Worm (Caenorhabditis elegans) whole organism, L4 larva: ENCODE measurements around the gene ddi-1.

Experiments
- F49E8.2 ChIP-seq: sonication (generic microtip); optimal IDR thresholded peaks from 2 replicates; lab custom pipeline; 2016; ENCODE audit warnings: missing compliant biosample characterization, mild to moderate bottlenecking, missing genetic modification characterization, borderline replicate concordance
- ama-1 ChIP-seq: fragments of 150-350 bp; optimal IDR thresholded peaks from 2 replicates; lab custom pipeline; 2014; ENCODE audit warnings: inconsistent platforms, mixed read lengths
- fkh-10 ChIP-seq: fragments of 150-350 bp; optimal IDR thresholded peaks from 2 replicates; lab custom pipeline; 2014; ENCODE audit warnings: missing biosample characterization, missing genetic modification reagents, missing genetic modification characterization
- jun-1 ChIP-seq: fragments of 150-350 bp; optimal IDR thresholded peaks from 2 replicates; lab custom pipeline; 2014; ENCODE audit warnings: missing biosample characterization, missing genetic modification reagents, missing genetic modification characterization
- nhr-25 ChIP-seq: sonication (generic microtip); optimal IDR thresholded peaks from 2 replicates; lab custom pipeline; 2017; ENCODE audit warnings: missing genetic modification characterization, mild to moderate bottlenecking, missing compliant biosample characterization, antibody characterized with exemption, moderate library complexity, borderline replicate concordance; ENCODE audit not compliant: insufficient read depth
- nhr-77 ChIP-seq: fragments of 150-350 bp; optimal IDR thresholded peaks from 2 replicates; lab custom pipeline; 2014; ENCODE audit warnings: missing biosample characterization, missing genetic modification characterization

DNA sequence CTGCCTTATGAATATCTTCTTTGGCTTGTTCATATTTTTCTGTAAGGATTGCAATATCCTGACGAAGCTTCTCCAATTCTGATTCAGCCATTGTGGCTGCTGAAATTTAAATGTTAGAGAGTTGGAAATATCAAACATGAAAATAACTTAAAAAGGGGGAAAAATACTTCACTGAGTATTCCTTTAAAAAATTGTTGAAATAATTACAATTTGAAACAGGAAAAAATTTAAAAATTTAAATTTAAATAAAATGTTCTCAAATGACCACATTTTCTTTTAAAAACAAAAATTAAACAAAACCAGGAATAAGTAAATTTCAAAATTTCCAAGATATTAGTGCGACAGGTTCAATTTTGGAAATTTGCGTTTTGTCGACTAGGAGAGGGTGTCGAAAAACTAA, 49.6 kb downstream of the ddi-1 start, which contains the start of gene bicd-1:
- TF ChIP-seq nhr-25 (tag; lab: Kevin White, UChicago): no peak
- TF ChIP-seq F49E8.2 (tag; lab: Kevin White, UChicago): no peak
- no peak for TF ChIP-seq fkh-10
- TF ChIP-seq nhr-77: no peak
- no peak for TF ChIP-seq ama-1 (lab: Kevin White, UChicago)
- no peak for TF ChIP-seq jun-1 (tag; lab: Kevin White, UChicago)
